Fruit fly (Drosophila melanogaster): ENCODE measurements around the gene CG1801.

- TF ChIP-seq h (optimal IDR thresholded peaks at IDR 0.05) (no peak), ttk (optimal IDR thresholded peaks at IDR 0.05) (no peak), Myc (optimal IDR thresholded peaks at IDR 0.05) (no peak)
These were observed 34.0 kb upstream of the CG1801 start for dm6 chrX:21351210-21351824.
